Worm (Caenorhabditis elegans): ENCODE data around the gene T21B6.3.

- TF ChIP-seq him-1 (tag; optimal IDR thresholded peaks at IDR 0.05) (no peak), dao-5 (tag; optimal IDR thresholded peaks at IDR 0.05) (no peak), W03F9.2 (tag; optimal IDR thresholded peaks at IDR 0.05) (no peak)
Measured at ce11 chrX:10914421-10915277, 34.1 kb downstream of the T21B6.3 start.

Measured in whole organism, L4/young adult.